Worm (Caenorhabditis elegans) whole organism, L4/young adult: ENCODE measurements around the gene irld-11.

Source experiments
- W03F9.2 ChIP-seq: fragments of 150-350 bp; optimal IDR thresholded peaks from 2 replicates; lab custom pipeline; 2014; ENCODE audit warnings: missing biosample characterization, missing genetic modification characterization
- dao-5 ChIP-seq: sonication (generic microtip); optimal IDR thresholded peaks from 2 replicates; lab custom pipeline; 2016; ENCODE audit warnings: missing genotype, missing genetic modification characterization, moderate library complexity, missing compliant biosample characterization
- him-1 ChIP-seq: sonication (generic microtip); optimal IDR thresholded peaks from 2 replicates; lab custom pipeline; 2016; ENCODE audit warnings: missing genotype, missing genetic modification reagents, missing genetic modification characterization, missing compliant biosample characterization

DNA sequence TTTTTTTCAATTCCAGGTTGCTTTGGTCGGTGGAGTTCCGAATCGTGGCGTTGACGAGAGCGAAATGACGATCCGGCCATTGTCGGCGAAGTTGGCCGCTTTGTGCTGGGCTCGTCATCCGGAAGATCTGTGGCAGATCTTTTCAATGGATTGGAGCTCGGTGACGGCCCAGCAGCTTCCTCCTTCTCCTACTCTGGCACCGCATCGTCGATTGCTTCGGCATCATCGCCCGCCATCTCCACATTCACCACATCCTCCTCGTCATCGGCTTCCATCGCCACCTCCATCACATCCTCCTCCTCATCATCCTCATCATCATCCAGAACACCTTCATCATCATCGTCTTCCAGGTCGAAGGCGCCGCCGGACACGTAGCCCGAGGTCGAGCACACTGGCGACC is 43.5 kb downstream of the irld-11 start:
- no peak for TF ChIP-seq him-1 (tag; lab: Kevin White, UChicago)
- TF ChIP-seq dao-5 (tag; lab: Kevin White, UChicago) = no peak
- no peak for TF ChIP-seq W03F9.2 (tag; lab: Kevin White, UChicago)
